Worm (Caenorhabditis elegans): ENCODE measurements around the gene oac-1.

oac-1 gene

DNA sequence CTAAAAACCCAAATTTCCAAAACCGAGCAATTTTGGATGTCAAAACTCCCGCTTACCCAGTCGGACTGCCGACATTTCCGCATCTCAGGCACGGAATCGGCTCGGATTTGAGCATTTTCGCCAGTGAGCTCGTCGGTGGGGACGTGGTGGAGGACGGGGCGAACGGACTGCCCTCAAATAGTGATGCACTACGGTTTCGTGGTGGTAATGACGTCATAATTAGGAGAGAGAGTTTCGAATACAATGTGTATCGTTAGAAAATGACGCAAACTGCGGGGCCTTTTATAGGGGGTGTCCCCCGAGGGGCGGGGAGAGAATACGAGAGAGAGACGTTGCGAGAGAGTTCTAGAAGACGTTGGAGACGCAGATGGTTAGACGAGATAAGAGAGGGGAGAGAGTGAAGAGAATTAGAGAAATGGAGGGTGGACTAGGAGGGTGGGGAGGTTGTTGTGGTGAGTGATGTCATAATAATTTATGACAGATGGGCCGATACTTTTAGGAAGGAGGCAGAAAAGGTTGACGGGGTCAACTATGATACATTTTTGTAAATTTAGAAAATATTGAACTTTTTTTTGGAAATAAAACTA is 33.1 kb downstream of the oac-1 start (continued):
- TF ChIP-seq unc-3 (GFP tag; conservative IDR thresholded peaks at IDR 0.05) (0 out of 2 replicates have a peak, but pooled peaks have one; percentile 47), unc-3 (tag; optimal IDR thresholded peaks at IDR 0.05) (peak; percentile 62), eyg-1 (tag; optimal IDR thresholded peaks at IDR 0.05) (no peak), tbx-2 (tag; optimal IDR thresholded peaks at IDR 0.05) (peak; percentile 76), hlh-13 (GFP tag; optimal IDR thresholded peaks at IDR 0.05) (peak; percentile 43), ref-2 (tag; optimal IDR thresholded peaks at IDR 0.05) (peak; percentile 90), ceh-6 (GFP tag; optimal IDR thresholded peaks at IDR 0.05) (peak; percentile 32), fax-1 (tag; optimal IDR thresholded peaks at IDR 0.05) (no peak), che-1 (tag; optimal IDR thresholded peaks at IDR 0.05) (peak; percentile 54), npax-4 (tag; optimal IDR thresholded peaks at IDR 0.05) (no peak), fkh-6 (tag; optimal IDR thresholded peaks at IDR 0.05) (no peak), zip-5 (tag; optimal IDR thresholded peaks at IDR 0.05) (no peak), ttx-3 (tag; optimal IDR thresholded peaks at IDR 0.05) (no peak), tbx-7 (tag; optimal IDR thresholded peaks at IDR 0.05) (peak; percentile 40), ceh-19 (GFP tag; optimal IDR thresholded peaks at IDR 0.05) (peak; percentile 75), rnt-1 (tag; optimal IDR thresholded peaks at IDR 0.05) (peak; percentile 76), unc-42 (tag; optimal IDR thresholded peaks at IDR 0.05) (peak; percentile 50), pha-2 (tag; optimal IDR thresholded peaks at IDR 0.05) (peak; percentile 90), F13H6.1 (tag; optimal IDR thresholded peaks at IDR 0.05) (no peak), elt-4 (tag; optimal IDR thresholded peaks at IDR 0.05) (no peak), lin-11 (tag; optimal IDR thresholded peaks at IDR 0.05) (peak; percentile 18), dmd-4 (tag; optimal IDR thresholded peaks at IDR 0.05; ENCODE audit: borderline replicate concordance) (peak; percentile 37), gmeb-2 (tag; optimal IDR thresholded peaks at IDR 0.05) (peak; percentile 29), ceh-34 (tag; optimal IDR thresholded peaks at IDR 0.05) (peak; percentile 89), pqm-1 (tag; optimal IDR thresholded peaks at IDR 0.05) (no peak), pros-1 (tag; optimal IDR thresholded peaks at IDR 0.05) (peak; percentile 91), pha-4 (tag; optimal IDR thresholded peaks at IDR 0.05) (no peak), ceh-48 (tag; optimal IDR thresholded peaks at IDR 0.05) (no peak), K09A11.1 (tag; optimal IDR thresholded peaks at IDR 0.05; ENCODE audit: insufficient read depth) (no peak), sox-2 (GFP tag; IDR thresholded peaks at IDR 0.05) (peak; percentile 72), K02D7.2 (tag; optimal IDR thresholded peaks at IDR 0.05) (peak; percentile 51), pax-1 (tag; optimal IDR thresholded peaks at IDR 0.05) (peak; percentile 70), sox-4 (tag; optimal IDR thresholded peaks at IDR 0.05) (peak; percentile 21), Y22D7AL.16 (tag; optimal IDR thresholded peaks at IDR 0.05) (peak; percentile 17), hlh-15 (tag; optimal IDR thresholded peaks at IDR 0.05) (no peak), mec-3 (tag; optimal IDR thresholded peaks at IDR 0.05; ENCODE audit: borderline replicate concordance) (no peak), hlh-6 (tag; optimal IDR thresholded peaks at IDR 0.05) (no peak)

ce11 chrV:19521351-19522278 is 34.2 kb downstream of the oac-1 start:
- TF ChIP-seq syd-9 (tag; optimal IDR thresholded peaks at IDR 0.05): no peak
- peak; percentile 22 for TF ChIP-seq elt-2 (tag; optimal IDR thresholded peaks at IDR 0.05)
- TF ChIP-seq ceh-6 (GFP tag; optimal IDR thresholded peaks at IDR 0.05): peak; percentile 11

All from whole organism, late embryonic.